Worm (Caenorhabditis elegans) whole organism, L4 larva: Measurements from ENCODE around the gene msp-10.
A peak's percentile ranks its signal among the peaks of the same experiment; 100 is the strongest.

Experiments used
- F10B5.3 ChIP-seq: sonication (generic microtip); optimal IDR thresholded peaks from 2 replicates; lab custom pipeline; 2016; ENCODE audit warnings: mild to moderate bottlenecking, missing genetic modification characterization, missing compliant biosample characterization
- Y75B8A.6 ChIP-seq: fragments of 200-800 bp; sonication (Bioruptor generic); IDR thresholded peaks from 2 replicates; pipeline ENCODE4 v1.3.6; 2022; ENCODE audit warnings: missing genetic modification reagents, missing genetic modification characterization, missing compliant biosample characterization
- ZK337.2 ChIP-seq: fragments of 200-800 bp; sonication (Bioruptor generic); IDR thresholded peaks from 2 replicates; pipeline ENCODE4 v1.3.6; 2022; ENCODE audit warnings: missing genetic modification reagents, missing genetic modification characterization, missing compliant biosample characterization
- aha-1 ChIP-seq: fragments of 150-350 bp; peaks from one replicate; lab custom pipeline; 2014; ENCODE audit warnings: missing biosample characterization, missing genetic modification characterization
- aly-2 ChIP-seq: sonication (generic microtip); optimal IDR thresholded peaks from 2 replicates; lab custom pipeline; 2018; ENCODE audit warnings: missing biosample characterization, missing genetic modification characterization
- ama-1 ChIP-seq: fragments of 150-350 bp; optimal IDR thresholded peaks from 2 replicates; lab custom pipeline; 2014; ENCODE audit warnings: inconsistent platforms, mixed read lengths
- arid-1 ChIP-seq: fragments of 200-800 bp; sonication (Bioruptor generic); conservative IDR thresholded peaks from 2 replicates; pipeline ENCODE4 v1.3.6; 2022; ENCODE audit warnings: missing genetic modification reagents, missing genetic modification characterization, missing compliant biosample characterization
- attf-4 ChIP-seq: sonication (generic microtip); optimal IDR thresholded peaks from 3 replicates; lab custom pipeline; 2017; ENCODE audit warnings: missing biosample characterization, missing genetic modification characterization
- ceh-32 ChIP-seq: sonication (generic microtip); optimal IDR thresholded peaks from 2 replicates; lab custom pipeline; 2016; ENCODE audit warnings: mild to moderate bottlenecking, missing genetic modification characterization, missing compliant biosample characterization; ENCODE audit not compliant: poor library complexity
- ceh-44 ChIP-seq: fragments of 200-800 bp; sonication (Bioruptor generic); IDR thresholded peaks from 2 replicates; pipeline ENCODE4 v1.3.6; 2022; ENCODE audit warnings: missing genetic modification reagents, missing genetic modification characterization, missing compliant biosample characterization
- cey-2 ChIP-seq: sonication (generic microtip); optimal IDR thresholded peaks from 3 replicates; lab custom pipeline; 2017; ENCODE audit warnings: missing genetic modification characterization, mild to moderate bottlenecking, missing compliant biosample characterization, antibody characterized with exemption, borderline replicate concordance; ENCODE audit not compliant: insufficient read depth
- daf-19 ChIP-seq: fragments of 200-800 bp; sonication (Bioruptor generic); conservative IDR thresholded peaks from 2 replicates; pipeline ENCODE4 v1.3.6; 2022; ENCODE audit warnings: missing genetic modification characterization, missing compliant biosample characterization
- dpl-1 ChIP-seq: fragments of 150-350 bp; optimal IDR thresholded peaks from 2 replicates; lab custom pipeline; 2014; ENCODE audit warnings: missing biosample characterization, missing genetic modification reagents, missing genetic modification characterization
- dve-1 ChIP-seq: sonication (generic microtip); optimal IDR thresholded peaks from 2 replicates; lab custom pipeline; 2017; ENCODE audit warnings: antibody characterized with exemption, mild to moderate bottlenecking, missing genetic modification characterization, missing compliant biosample characterization; ENCODE audit not compliant: insufficient read depth
- hlh-30 ChIP-seq: sonication (generic microtip); optimal IDR thresholded peaks from 2 replicates; lab custom pipeline; 2017; ENCODE audit warnings: antibody characterized with exemption, mild to moderate bottlenecking, missing genetic modification characterization, missing compliant biosample characterization; ENCODE audit not compliant: insufficient read depth
- hmg-1.1 ChIP-seq: fragments of 200-800 bp; sonication (Bioruptor generic); IDR thresholded peaks from 2 replicates; pipeline ENCODE4 v1.3.6; 2022; ENCODE audit warnings: missing genetic modification reagents, missing genetic modification characterization, missing compliant biosample characterization
- lim-7 ChIP-seq: fragments of 200-800 bp; sonication (Bioruptor generic); IDR thresholded peaks from 2 replicates; pipeline ENCODE4 v1.3.6; 2022; ENCODE audit warnings: missing genetic modification characterization, missing compliant biosample characterization
- lin-1 ChIP-seq: fragments of 200-800 bp; sonication (Bioruptor generic); IDR thresholded peaks from 2 replicates; pipeline ENCODE4 v1.3.6; 2022; ENCODE audit warnings: missing genetic modification reagents, missing genetic modification characterization, missing compliant biosample characterization
- madf-5 ChIP-seq, 2 experiments: fragments of 200-800 bp; sonication (Bioruptor generic); IDR thresholded peaks; 2 replicates each; pipeline ENCODE4 v1.3.6; 2022; ENCODE audit warnings: missing compliant biosample characterization in 2 of 2, missing genetic modification characterization in 2 of 2
- mdl-1 ChIP-seq, 2 experiments: fragments of 150-350 bp in 1 of 2; sonication (generic microtip) in 1 of 2; optimal IDR thresholded peaks; 2 replicates each; lab custom pipeline; 2014 to 2017; ENCODE audit warnings: missing biosample characterization in 2 of 2, missing genetic modification characterization in 2 of 2
- mep-1 ChIP-seq: fragments of 150-350 bp; sonication (generic microtip); optimal IDR thresholded peaks from 3 replicates; lab custom pipeline; 2014; ENCODE audit warnings: missing biosample characterization, missing genetic modification characterization
- nhr-237 ChIP-seq: sonication (generic microtip); optimal IDR thresholded peaks from 2 replicates; lab custom pipeline; 2017; ENCODE audit warnings: missing biosample characterization, missing genetic modification characterization
- nhr-41 ChIP-seq: fragments of 200-800 bp; sonication (Bioruptor generic); IDR thresholded peaks from 2 replicates; pipeline ENCODE4 v1.3.6; 2022; ENCODE audit warnings: missing genetic modification reagents, missing genetic modification characterization, missing compliant biosample characterization
- nhr-42 ChIP-seq: fragments of 200-800 bp; sonication (Bioruptor generic); IDR thresholded peaks from 2 replicates; pipeline ENCODE4 v1.3.6; 2022; ENCODE audit warnings: missing genetic modification characterization, missing compliant biosample characterization
- nhr-48 ChIP-seq: sonication (generic microtip); optimal IDR thresholded peaks from 2 replicates; lab custom pipeline; 2016; ENCODE audit warnings: mild to moderate bottlenecking, missing genetic modification characterization, missing compliant biosample characterization
- nhr-76 ChIP-seq: fragments of 150-350 bp; optimal IDR thresholded peaks from 2 replicates; lab custom pipeline; 2014; ENCODE audit warnings: missing biosample characterization, missing genetic modification characterization
- nhr-77 ChIP-seq: fragments of 150-350 bp; optimal IDR thresholded peaks from 2 replicates; lab custom pipeline; 2014; ENCODE audit warnings: missing biosample characterization, missing genetic modification characterization
- set-16 ChIP-seq: fragments of 200-800 bp; sonication (Bioruptor generic); IDR thresholded peaks from 2 replicates; pipeline ENCODE4 v1.3.6; 2022; ENCODE audit warnings: missing genetic modification reagents, missing genetic modification characterization, missing compliant biosample characterization
- skn-1 ChIP-seq: fragments of 150-350 bp; optimal IDR thresholded peaks from 2 replicates; lab custom pipeline; 2014; ENCODE audit warnings: missing biosample characterization, missing genetic modification characterization
- spr-3 ChIP-seq: fragments of 200-800 bp; sonication (Bioruptor generic); optimal IDR thresholded peaks from 2 replicates; lab custom pipeline; 2018; ENCODE audit warnings: mild to moderate bottlenecking, missing genetic modification characterization, missing compliant biosample characterization
- unc-130 ChIP-seq: sonication (generic microtip); optimal IDR thresholded peaks from 2 replicates; lab custom pipeline; 2016; ENCODE audit warnings: missing genetic modification reagents, missing genetic modification characterization, missing compliant biosample characterization
- zag-1 ChIP-seq: fragments of 150-350 bp; optimal IDR thresholded peaks from 2 replicates; lab custom pipeline; 2014; ENCODE audit warnings: missing biosample characterization, missing genetic modification characterization
- zfp-2 ChIP-seq: sonication (generic microtip); optimal IDR thresholded peaks from 2 replicates; lab custom pipeline; 2016; ENCODE audit warnings: mild to moderate bottlenecking, missing genetic modification characterization, missing compliant biosample characterization
- zip-2 ChIP-seq: fragments of 150-350 bp; optimal IDR thresholded peaks from 2 replicates; lab custom pipeline; 2014; ENCODE audit warnings: missing biosample characterization, missing genetic modification characterization

Gene msp-10

DNA sequence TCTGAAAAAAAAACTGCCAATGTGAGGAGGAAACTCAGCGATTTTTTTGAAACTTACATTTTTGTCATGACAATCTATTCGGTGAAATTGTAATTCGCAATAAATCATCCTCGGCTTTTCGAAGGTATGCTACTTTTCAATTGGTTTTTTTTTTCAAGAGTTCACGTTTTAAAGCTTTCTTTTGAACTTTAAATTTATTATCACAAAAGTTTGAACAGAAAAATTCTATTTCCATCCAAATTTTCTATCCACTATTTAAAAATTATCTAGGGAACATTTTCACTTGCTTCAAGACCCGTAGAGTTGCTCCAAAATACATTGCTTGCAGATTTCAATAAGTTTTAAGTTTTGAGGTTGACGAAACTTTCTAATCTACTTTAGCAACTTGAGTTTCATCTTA, 9.1 kb downstream of the msp-10 start, which contains the start of gene K07F5.6 (continued):
- TF ChIP-seq Y75B8A.6: no peak

DNA sequence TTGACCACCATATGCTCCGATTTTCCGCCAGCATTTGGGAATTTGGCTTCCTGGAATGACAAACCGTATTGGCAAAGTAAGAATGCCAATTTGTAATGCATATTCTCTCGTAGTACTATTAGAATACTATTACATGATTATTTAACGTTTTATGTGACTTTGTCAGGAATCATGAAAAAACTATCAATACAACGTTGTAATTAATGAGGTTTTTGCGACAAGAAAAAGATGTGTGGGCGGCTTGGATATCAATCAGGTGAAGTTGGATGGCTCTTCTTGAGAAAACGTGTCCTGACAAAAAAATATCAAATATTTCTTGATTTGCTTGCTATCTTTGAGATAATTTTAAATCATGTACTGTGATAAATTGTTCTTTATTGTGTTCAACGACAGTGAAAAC, 10.6 kb downstream of the msp-10 start, which contains the start of gene K07F5.7:
K07F5.7 (minus strand) TSS at position 101 of the 400 bp plus-strand sequence.
- peak; percentile 64 for TF ChIP-seq aha-1 (tag; lab: Kevin White, UChicago)
- no peak for TF ChIP-seq attf-4 (tag; lab: Kevin White, UChicago)

DNA sequence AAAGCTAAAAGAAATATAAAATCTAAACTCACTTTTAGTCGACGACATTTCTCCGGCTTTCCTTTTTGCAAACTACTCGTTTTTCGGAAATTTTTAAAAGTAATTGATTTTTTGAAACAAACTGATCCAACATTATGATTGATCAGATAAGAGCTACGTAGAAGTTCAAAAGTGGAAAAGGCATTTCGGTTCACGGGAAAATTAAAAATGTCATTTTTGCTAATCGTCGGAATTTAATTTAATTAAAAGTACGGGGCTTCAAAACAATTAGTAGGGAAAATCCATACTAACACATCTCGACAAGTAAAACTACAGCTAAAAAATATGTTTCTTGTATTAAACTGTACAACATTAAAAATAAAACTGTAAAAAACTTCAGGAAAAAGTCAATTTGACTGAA, 12.2 kb downstream of the msp-10 start, which contains the start of gene K07F5.8:
K07F5.8 (minus strand) TSS at position 101 of the 400 bp plus-strand sequence.
- TF ChIP-seq dpl-1 (GFP tag; lab: Kevin White, UChicago): no peak
- TF ChIP-seq zip-2 (tag; lab: Kevin White, UChicago): no peak
- TF ChIP-seq nhr-41 (GFP tag; lab: Robert Waterston, UW): no peak
- TF ChIP-seq mdl-1 (tag; optimal IDR thresholded peaks at IDR 0.05; lab: Kevin White, UChicago): no peak
- TF ChIP-seq arid-1: no peak
- no peak for TF ChIP-seq set-16 (GFP tag; lab: Robert Waterston, UW)
- TF ChIP-seq spr-3 (GFP tag; lab: Kevin White, UChicago): no peak
- no peak for TF ChIP-seq skn-1 (tag; lab: Kevin White, UChicago)
- TF ChIP-seq nhr-42 (GFP tag; lab: Robert Waterston, UW): no peak
- no peak for TF ChIP-seq nhr-76 (tag; lab: Kevin White, UChicago)
- no peak for TF ChIP-seq ceh-32 (tag; lab: Kevin White, UChicago)
- TF ChIP-seq hmg-1.1: no peak
- no peak for TF ChIP-seq zfp-2 (tag; lab: Kevin White, UChicago)
- TF ChIP-seq aly-2 (tag; lab: Kevin White, UChicago): no peak
- TF ChIP-seq nhr-48 (tag; lab: Kevin White, UChicago): no peak
- no peak for TF ChIP-seq nhr-77 (tag; lab: Kevin White, UChicago)
- TF ChIP-seq zag-1 (tag; lab: Kevin White, UChicago): no peak
- TF ChIP-seq madf-5 (GFP tag; IDR thresholded peaks at IDR 0.05; lab: Robert Waterston, UW): no peak

ce11 chrIV:9850931-9851330, 13.5 kb downstream of the msp-10 start, which contains the start of gene ssp-10:
Gene ssp-10, minus strand, starts transcription at chrIV:9851031.
- TF ChIP-seq F10B5.3 (tag; lab: Kevin White, UChicago) (no peak), cey-2 (tag; lab: Kevin White, UChicago) (no peak), zip-2 (tag; lab: Kevin White, UChicago) (no peak), ZK337.2 (GFP tag; lab: Robert Waterston, UW) (no peak), ceh-44 (no peak), ama-1 (lab: Kevin White, UChicago) (no peak)
- TF ChIP-seq, all 104 proteins: peak for 0

DNA sequence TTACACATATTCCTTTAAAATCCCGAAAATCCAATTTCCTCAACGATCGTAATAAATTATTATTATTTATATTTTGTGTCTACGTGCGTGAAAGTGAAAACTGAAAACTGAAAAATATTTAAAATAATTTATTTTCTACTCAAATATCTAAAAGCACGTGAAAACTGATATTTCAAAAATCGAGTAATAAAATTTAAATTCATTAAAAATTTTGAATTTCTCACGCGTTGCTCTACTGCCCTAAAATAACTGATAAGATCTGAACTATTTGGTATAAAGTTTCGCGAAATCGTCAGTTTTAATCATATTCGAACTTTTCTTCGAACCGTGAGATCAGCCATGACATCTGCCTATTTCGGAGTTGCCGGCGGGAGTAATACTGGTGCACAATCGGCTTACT, 14.8 kb downstream of the msp-10 start, which contains the start of gene ssq-1:
ssq-1 (plus strand) TSS at position 301 of the 400 bp plus-strand sequence.
- no peak for TF ChIP-seq lin-1 (GFP tag; lab: Robert Waterston, UW)
- no peak for TF ChIP-seq unc-130
- TF ChIP-seq, all 104 proteins: peak for 0

ce11 chrIV:9852818-9853466, 15.5 kb downstream of the msp-10 start:
- TF ChIP-seq daf-19 (no peak), set-16 (GFP tag; lab: Robert Waterston, UW) (peak; percentile 93), dpl-1 (GFP tag; lab: Kevin White, UChicago) (no peak), lim-7 (GFP tag; lab: Robert Waterston, UW) (no peak), mep-1 (no peak), nhr-237 (tag; lab: Kevin White, UChicago) (no peak), dve-1 (tag; lab: Kevin White, UChicago) (no peak), hlh-30 (no peak)
